Worm (Caenorhabditis elegans) whole organism, L1 larva: Measurements from ENCODE around the gene rpt-3.

Experiments
- blmp-1 ChIP-seq: fragments of 150-350 bp; optimal IDR thresholded peaks from 2 replicates; lab custom pipeline; 2014; ENCODE audit warnings: missing biosample characterization, missing genetic modification characterization
- ceh-82 ChIP-seq, 3 experiments: fragments of 150-350 bp in 1 of 3; sonication (generic microtip) in 2 of 3; optimal IDR thresholded peaks; 2 replicates each; lab custom pipeline; 2014 to 2017; ENCODE audit warnings: missing biosample characterization in 3 of 3, missing genetic modification characterization in 3 of 3
- ces-1 ChIP-seq: fragments of 150-350 bp; optimal IDR thresholded peaks from 2 replicates; lab custom pipeline; 2014; ENCODE audit warnings: missing biosample characterization, missing genetic modification reagents, missing genetic modification characterization
- lin-13 ChIP-seq: fragments of 150-350 bp; optimal IDR thresholded peaks from 2 replicates; lab custom pipeline; 2014; ENCODE audit warnings: missing biosample characterization, missing genetic modification reagents, missing genetic modification characterization
- lin-15B ChIP-seq: fragments of 150-350 bp; sonication (generic microtip); optimal IDR thresholded peaks from 3 replicates; lab custom pipeline; 2014; ENCODE audit warnings: missing biosample characterization, missing genetic modification characterization
- lir-3 ChIP-seq: sonication (generic microtip); optimal IDR thresholded peaks from 2 replicates; lab custom pipeline; 2016; ENCODE audit warnings: mild to moderate bottlenecking, missing genetic modification characterization, moderate library complexity, missing compliant biosample characterization; ENCODE audit not compliant: poor library complexity
- nhr-11 ChIP-seq: fragments of 150-350 bp; optimal IDR thresholded peaks from 2 replicates; lab custom pipeline; 2014; ENCODE audit warnings: missing biosample characterization, missing genetic modification characterization
- nhr-237 ChIP-seq: fragments of 150-350 bp; optimal IDR thresholded peaks from 2 replicates; lab custom pipeline; 2014; ENCODE audit warnings: missing biosample characterization, missing genetic modification characterization
- tbx-2 ChIP-seq: sonication (generic microtip); optimal IDR thresholded peaks from 2 replicates; lab custom pipeline; 2016; ENCODE audit warnings: missing genetic modification characterization, missing compliant biosample characterization
- ztf-11 ChIP-seq, 2 experiments: sonication (generic microtip); optimal IDR thresholded peaks; 2 replicates each; lab custom pipeline; 2016 to 2017; ENCODE audit warnings: missing genetic modification characterization in 2 of 2, missing biosample characterization in 1 of 2, missing compliant biosample characterization in 1 of 2

DNA sequence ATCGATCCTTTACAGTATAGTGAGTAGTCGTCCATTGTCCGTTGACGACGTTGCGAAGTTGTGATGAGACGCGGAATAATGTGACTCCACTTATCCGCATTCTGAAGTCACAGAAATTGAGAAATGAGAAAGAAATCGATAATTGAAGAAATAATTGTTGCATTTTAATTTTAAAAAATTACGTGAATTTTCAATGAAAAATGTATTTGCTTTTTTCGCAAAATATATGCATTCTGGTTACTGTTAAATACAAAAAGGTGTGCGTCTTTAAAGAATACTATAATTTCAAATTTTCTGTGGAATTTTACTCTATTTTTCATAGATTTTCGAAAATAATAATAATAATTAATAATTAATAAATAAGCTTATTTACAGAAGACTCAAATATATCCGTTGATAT, 42.8 kb upstream of the rpt-3 start, which contains the start of gene let-721:
- TF ChIP-seq ceh-82 (tag; optimal IDR thresholded peaks at IDR 0.05; lab: Kevin White, UChicago): no peak
- TF ChIP-seq lin-13 (GFP tag; lab: Kevin White, UChicago): no peak
- TF ChIP-seq nhr-11: no peak
- no peak for TF ChIP-seq ces-1 (GFP tag; lab: Kevin White, UChicago)
- TF ChIP-seq tbx-2 (tag; lab: Kevin White, UChicago): no peak
- no peak for TF ChIP-seq nhr-237
- TF ChIP-seq lin-15B: no peak
- no peak for TF ChIP-seq blmp-1 (tag; lab: Kevin White, UChicago)
- TF ChIP-seq ztf-11 (tag; optimal IDR thresholded peaks at IDR 0.05; lab: Kevin White, UChicago): no peak
- no peak for TF ChIP-seq lir-3 (tag; lab: Kevin White, UChicago)
